Fruit fly (Drosophila melanogaster): ENCODE data around the gene CG46440.

CG46440 gene

DNA sequence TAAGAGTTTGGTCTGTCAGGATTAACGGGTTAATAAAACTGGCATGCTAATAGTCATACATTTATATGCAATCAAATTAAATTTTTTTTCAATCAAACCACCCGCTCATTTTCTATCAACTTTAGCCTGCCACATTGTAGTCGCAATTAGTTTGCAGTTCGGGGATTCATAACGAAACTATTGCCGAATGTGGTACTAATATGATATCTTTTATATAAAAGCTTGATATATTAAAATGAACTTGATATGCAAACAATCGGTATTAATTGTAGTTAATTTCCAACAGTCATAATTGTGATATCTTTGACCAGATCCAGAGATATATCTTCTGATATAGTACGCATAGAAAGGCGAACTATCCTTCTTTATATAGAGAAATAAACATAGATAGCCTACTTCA is 8.4 kb upstream of the CG46440 start:
- TF ChIP-seq Hr83 (GFP tag; optimal IDR thresholded peaks at IDR 0.05; ENCODE audit: poor library complexity, severe bottlenecking) (no peak), fru (GFP tag; optimal IDR thresholded peaks at IDR 0.05) (no peak), ey (GFP tag; optimal IDR thresholded peaks at IDR 0.05) (no peak), Jra (GFP tag; optimal IDR thresholded peaks at IDR 0.05) (no peak), sage (GFP tag; optimal IDR thresholded peaks at IDR 0.05) (no peak), dl (GFP tag; optimal IDR thresholded peaks at IDR 0.05; ENCODE audit: insufficient read depth in 1 of 2, partially characterized antibody in 2 of 2) (no peak), jim (GFP tag; optimal IDR thresholded peaks at IDR 0.05) (no peak), foxo (GFP tag; optimal IDR thresholded peaks at IDR 0.05) (no peak), rgr (GFP tag; optimal IDR thresholded peaks at IDR 0.05) (no peak), lola (GFP tag; optimal IDR thresholded peaks at IDR 0.05) (no peak), psq (GFP tag; optimal IDR thresholded peaks at IDR 0.05) (no peak), pan (optimal IDR thresholded peaks at IDR 0.05) (no peak), Vsx2 (GFP tag; optimal IDR thresholded peaks at IDR 0.05; ENCODE audit: partially characterized antibody) (no peak), dsf (GFP tag; optimal IDR thresholded peaks at IDR 0.05; ENCODE audit: borderline replicate concordance) (no peak), h (GFP tag; optimal IDR thresholded peaks at IDR 0.05) (no peak)

DNA sequence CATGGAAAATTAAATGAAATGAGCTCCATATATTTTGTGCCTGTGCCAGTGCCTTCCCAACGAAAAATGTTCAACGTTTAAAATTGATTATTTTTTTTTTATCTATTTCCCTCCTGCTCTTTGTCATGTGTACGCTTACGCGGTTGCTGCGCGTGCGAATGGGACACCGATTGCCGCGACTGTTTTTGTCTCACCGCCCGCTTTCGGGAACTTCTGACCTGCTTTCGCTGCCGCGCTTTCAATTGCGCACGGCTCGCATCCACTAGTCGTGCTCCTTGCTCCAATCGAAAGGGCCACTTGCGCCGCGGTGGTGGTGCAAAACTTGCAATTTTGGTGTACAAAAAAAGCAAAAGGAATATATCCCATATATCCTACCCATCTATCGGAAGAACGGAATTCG is 2.9 kb upstream of the CG46440 start:
- TF ChIP-seq psq (GFP tag; optimal IDR thresholded peaks at IDR 0.05) = peak; percentile 23
- TF ChIP-seq lola (GFP tag; optimal IDR thresholded peaks at IDR 0.05) = no peak
- TF ChIP-seq Sp1 (GFP tag; optimal IDR thresholded peaks at IDR 0.05) = peak; percentile 57
- TF ChIP-seq pan (optimal IDR thresholded peaks at IDR 0.05) = no peak
- TF ChIP-seq h (GFP tag; optimal IDR thresholded peaks at IDR 0.05) = peak; percentile 46
- peak; percentile 89 for TF ChIP-seq jim (GFP tag; optimal IDR thresholded peaks at IDR 0.05)
- no peak for TF ChIP-seq sv (GFP tag; optimal IDR thresholded peaks at IDR 0.05)
- peak; percentile 67 for TF ChIP-seq Hr83 (GFP tag; optimal IDR thresholded peaks at IDR 0.05; ENCODE audit: poor library complexity, severe bottlenecking)
- TF ChIP-seq Dif (GFP tag; optimal IDR thresholded peaks at IDR 0.05; ENCODE audit: partially characterized antibody) = peak; percentile 50
- TF ChIP-seq dsf (GFP tag; optimal IDR thresholded peaks at IDR 0.05; ENCODE audit: borderline replicate concordance) = no peak
- no peak for TF ChIP-seq dl (GFP tag; optimal IDR thresholded peaks at IDR 0.05; ENCODE audit: insufficient read depth in 1 of 2, partially characterized antibody in 2 of 2)
- peak; percentile 35 for TF ChIP-seq OdsH (GFP tag; optimal IDR thresholded peaks at IDR 0.05)
- no peak for TF ChIP-seq tai (GFP tag; optimal IDR thresholded peaks at IDR 0.05)
- TF ChIP-seq br (GFP tag; optimal IDR thresholded peaks at IDR 0.05) = no peak
- TF ChIP-seq CG9705 (GFP tag; optimal IDR thresholded peaks at IDR 0.05) = no peak
- peak; percentile 32 for TF ChIP-seq woc (GFP tag; optimal IDR thresholded peaks at IDR 0.05)
- TF ChIP-seq Myc (optimal IDR thresholded peaks at IDR 0.05) = no peak
- TF ChIP-seq Vsx2 (GFP tag; optimal IDR thresholded peaks at IDR 0.05; ENCODE audit: partially characterized antibody) = no peak
- TF ChIP-seq Abd-B (GFP tag; optimal IDR thresholded peaks at IDR 0.05) = no peak
- TF ChIP-seq Hnf4 (GFP tag; optimal IDR thresholded peaks at IDR 0.05) = peak; percentile 36
- no peak for TF ChIP-seq dmrt93B (GFP tag; optimal IDR thresholded peaks at IDR 0.05)
- TF ChIP-seq HLH106 (tag; optimal IDR thresholded peaks at IDR 0.05) = peak; percentile 8
- TF ChIP-seq GATAd (GFP tag; optimal IDR thresholded peaks at IDR 0.05) = no peak
- TF ChIP-seq ey (GFP tag; optimal IDR thresholded peaks at IDR 0.05) = no peak
- TF ChIP-seq usp (GFP tag; optimal IDR thresholded peaks at IDR 0.05) = no peak
- no peak for TF ChIP-seq Mio (GFP tag; optimal IDR thresholded peaks at IDR 0.05)
- TF ChIP-seq rgr (GFP tag; optimal IDR thresholded peaks at IDR 0.05) = peak; percentile 50
- TF ChIP-seq Jra (GFP tag; optimal IDR thresholded peaks at IDR 0.05) = no peak
- no peak for TF ChIP-seq CG32264 (GFP tag; optimal IDR thresholded peaks at IDR 0.05)
- peak in 1 of 2 experiments; percentile 22 for TF ChIP-seq foxo (GFP tag; optimal IDR thresholded peaks at IDR 0.05)
- no peak for TF ChIP-seq brk (GFP tag; optimal IDR thresholded peaks at IDR 0.05)
- no peak for TF ChIP-seq Dfd (GFP tag; optimal IDR thresholded peaks at IDR 0.05)
- TF ChIP-seq sage (GFP tag; optimal IDR thresholded peaks at IDR 0.05) = no peak
- TF ChIP-seq CrebA (GFP tag; optimal IDR thresholded peaks at IDR 0.05; ENCODE audit: borderline replicate concordance) = no peak
- peak; percentile 21 for TF ChIP-seq Rel (GFP tag; optimal IDR thresholded peaks at IDR 0.05)
- peak; percentile 61 for TF ChIP-seq Rel (tag; optimal IDR thresholded peaks at IDR 0.05)
- no peak for TF ChIP-seq Hr78 (GFP tag; optimal IDR thresholded peaks at IDR 0.05)
- TF ChIP-seq fru (GFP tag; optimal IDR thresholded peaks at IDR 0.05) = peak; percentile 27

DNA sequence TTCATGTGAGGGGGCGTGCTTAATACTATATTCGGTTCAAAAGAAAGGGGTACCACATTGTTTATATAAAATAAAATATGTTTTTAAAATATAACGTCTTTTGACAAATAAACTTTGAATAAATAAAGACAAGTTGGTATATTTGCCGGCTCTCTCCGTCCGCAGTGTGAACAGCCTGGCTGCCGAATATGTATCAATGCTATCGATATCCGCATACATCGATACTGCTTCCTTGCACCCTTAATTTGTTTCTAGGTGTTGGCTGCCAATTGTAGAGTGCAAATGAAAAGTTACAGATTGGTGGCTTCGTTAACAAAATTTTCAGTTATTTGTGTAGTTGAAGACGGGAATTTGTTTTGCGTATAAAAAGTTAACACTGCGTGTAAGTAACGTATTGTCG is 2.2 kb upstream of the CG46440 start, which contains the start of gene Gbeta13F:
Gbeta13F (plus strand) TSS at position 247 of the 400 bp plus-strand sequence.
- no peak for TF ChIP-seq Abd-B (GFP tag; optimal IDR thresholded peaks at IDR 0.05)
- no peak for TF ChIP-seq CG9705 (GFP tag; optimal IDR thresholded peaks at IDR 0.05)
- TF ChIP-seq Dfd (GFP tag; optimal IDR thresholded peaks at IDR 0.05) = no peak
- TF ChIP-seq Hr83 (GFP tag; optimal IDR thresholded peaks at IDR 0.05; ENCODE audit: poor library complexity, severe bottlenecking) = peak; percentile 20
- no peak for TF ChIP-seq h (GFP tag; optimal IDR thresholded peaks at IDR 0.05)
- no peak for TF ChIP-seq brk (GFP tag; optimal IDR thresholded peaks at IDR 0.05)
- TF ChIP-seq dmrt93B (GFP tag; optimal IDR thresholded peaks at IDR 0.05) = no peak
- TF ChIP-seq ey (GFP tag; optimal IDR thresholded peaks at IDR 0.05) = no peak
- TF ChIP-seq HLH106 (tag; optimal IDR thresholded peaks at IDR 0.05) = peak; percentile 19
- TF ChIP-seq CrebA (GFP tag; optimal IDR thresholded peaks at IDR 0.05; ENCODE audit: borderline replicate concordance) = no peak
- TF ChIP-seq foxo (GFP tag; optimal IDR thresholded peaks at IDR 0.05) = no peak

All from whole organism, wandering third instar larva.